Worm (Caenorhabditis elegans) whole organism, mixed stage, embryonic: ENCODE results near the gene D1054.1.
A peak's percentile ranks its signal among the peaks of the same experiment; 100 is the strongest.

Experiments used
- M03D4.4 ChIP-seq: sonication (generic microtip); optimal IDR thresholded peaks from 2 replicates; lab custom pipeline; 2017; ENCODE audit warnings: mild to moderate bottlenecking, missing genetic modification characterization, missing compliant biosample characterization
- blmp-1 ChIP-seq: fragments of 150-350 bp; optimal IDR thresholded peaks from 2 replicates; lab custom pipeline; 2014; ENCODE audit warnings: missing biosample characterization, missing genetic modification characterization
- ceh-39 ChIP-seq: fragments of 150-350 bp; optimal IDR thresholded peaks from 2 replicates; lab custom pipeline; 2014; ENCODE audit warnings: missing biosample characterization, missing genetic modification characterization
- ceh-43 ChIP-seq: fragments of 200-800 bp; sonication (Bioruptor generic); optimal IDR thresholded peaks from 2 replicates; lab custom pipeline; 2018; ENCODE audit warnings: mild to moderate bottlenecking, missing genetic modification characterization, moderate library complexity, missing compliant biosample characterization
- ceh-83 ChIP-seq: fragments of 200-800 bp; sonication (Bioruptor generic); optimal IDR thresholded peaks from 2 replicates; lab custom pipeline; 2018; ENCODE audit warnings: mild to moderate bottlenecking, missing genetic modification characterization, missing compliant biosample characterization
- ces-1 ChIP-seq: fragments of 150-350 bp; optimal IDR thresholded peaks from 2 replicates; lab custom pipeline; 2014; ENCODE audit warnings: missing biosample characterization, missing genetic modification reagents, missing genetic modification characterization
- drap-1 ChIP-seq: fragments of 200-800 bp; sonication (Bioruptor generic); optimal IDR thresholded peaks from 3 replicates; lab custom pipeline; 2018; ENCODE audit warnings: mild to moderate bottlenecking, missing genetic modification characterization, missing compliant biosample characterization
- elt-1 ChIP-seq: sonication (generic microtip); optimal IDR thresholded peaks from 2 replicates; lab custom pipeline; 2017; ENCODE audit warnings: missing genetic modification characterization, mild to moderate bottlenecking, missing compliant biosample characterization, antibody characterized with exemption, moderate library complexity, borderline replicate concordance; ENCODE audit not compliant: insufficient read depth
- elt-3 ChIP-seq: fragments of 150-350 bp; optimal IDR thresholded peaks from 2 replicates; lab custom pipeline; 2014; ENCODE audit warnings: missing biosample characterization, missing genetic modification characterization
- flh-1 ChIP-seq: fragments of 200-800 bp; sonication (Bioruptor generic); optimal IDR thresholded peaks from 2 replicates; lab custom pipeline; 2018; ENCODE audit warnings: mild to moderate bottlenecking, missing genetic modification characterization, moderate library complexity, missing compliant biosample characterization
- ham-2 ChIP-seq: fragments of 200-800 bp; sonication (Bioruptor generic); optimal IDR thresholded peaks from 2 replicates; lab custom pipeline; 2018; ENCODE audit warnings: mild to moderate bottlenecking, missing genetic modification characterization, missing compliant biosample characterization
- hlh-1 ChIP-seq: fragments of 150-350 bp; optimal IDR thresholded peaks from 2 replicates; lab custom pipeline; 2014; ENCODE audit warnings: missing biosample characterization, missing genetic modification reagents, missing genetic modification characterization
- lin-13 ChIP-seq: fragments of 150-350 bp; optimal IDR thresholded peaks from 2 replicates; lab custom pipeline; 2014; ENCODE audit warnings: missing biosample characterization, missing genetic modification characterization
- lin-32 ChIP-seq: fragments of 200-800 bp; sonication (Bioruptor generic); optimal IDR thresholded peaks from 2 replicates; lab custom pipeline; 2018; ENCODE audit warnings: mild to moderate bottlenecking, missing genetic modification characterization, missing compliant biosample characterization
- lsy-2 ChIP-seq: fragments of 150-350 bp; optimal IDR thresholded peaks from 2 replicates; lab custom pipeline; 2014; ENCODE audit warnings: missing biosample characterization, missing genetic modification characterization
- mab-5 ChIP-seq: fragments of 150-350 bp; optimal IDR thresholded peaks from 2 replicates; lab custom pipeline; 2014; ENCODE audit warnings: missing biosample characterization, missing genetic modification characterization
- mep-1 ChIP-seq: fragments of 150-350 bp; optimal IDR thresholded peaks from 2 replicates; lab custom pipeline; 2017; ENCODE audit warnings: missing biosample characterization, missing genetic modification reagents, missing genetic modification characterization, inconsistent platforms
- mls-2 ChIP-seq: sonication (generic microtip); optimal IDR thresholded peaks from 2 replicates; lab custom pipeline; 2016; ENCODE audit warnings: mild to moderate bottlenecking, missing genetic modification characterization, moderate library complexity, missing compliant biosample characterization
- nhr-12 ChIP-seq: fragments of 150-350 bp; optimal IDR thresholded peaks from 2 replicates; lab custom pipeline; 2014; ENCODE audit warnings: missing biosample characterization, missing genetic modification characterization
- nhr-2 ChIP-seq: fragments of 150-350 bp; optimal IDR thresholded peaks from 2 replicates; lab custom pipeline; 2014; ENCODE audit warnings: missing biosample characterization, missing genetic modification characterization
- nhr-237 ChIP-seq: fragments of 150-350 bp; optimal IDR thresholded peaks from 2 replicates; lab custom pipeline; 2014; ENCODE audit warnings: missing biosample characterization, missing genetic modification characterization
- nhr-28 ChIP-seq: fragments of 150-350 bp; optimal IDR thresholded peaks from 2 replicates; lab custom pipeline; 2014; ENCODE audit warnings: missing biosample characterization, missing genetic modification characterization
- pha-4 ChIP-seq: fragments of 150-350 bp; optimal IDR thresholded peaks from 2 replicates; lab custom pipeline; 2018; ENCODE audit warnings: missing biosample characterization, missing genetic modification reagents, missing genetic modification characterization
- sem-2 ChIP-seq: fragments of 200-800 bp; sonication (Bioruptor generic); optimal IDR thresholded peaks from 2 replicates; lab custom pipeline; 2018; ENCODE audit warnings: mild to moderate bottlenecking, missing genetic modification characterization, missing compliant biosample characterization
- snpc-4 ChIP-seq: fragments of 150-350 bp; optimal IDR thresholded peaks from 2 replicates; lab custom pipeline; 2014; ENCODE audit warnings: missing biosample characterization, missing genetic modification characterization
- sptf-1 ChIP-seq: sonication (generic microtip); optimal IDR thresholded peaks from 2 replicates; lab custom pipeline; 2017; ENCODE audit warnings: mild to moderate bottlenecking, missing genetic modification characterization, moderate library complexity, missing compliant biosample characterization
- tbx-8 ChIP-seq: fragments of 200-800 bp; sonication (Bioruptor generic); optimal IDR thresholded peaks from 2 replicates; lab custom pipeline; 2018; ENCODE audit warnings: mild to moderate bottlenecking, missing genetic modification characterization, moderate library complexity, missing compliant biosample characterization
- unc-120 ChIP-seq: sonication (generic microtip); optimal IDR thresholded peaks from 2 replicates; lab custom pipeline; 2017; ENCODE audit warnings: missing genetic modification characterization, missing compliant biosample characterization; ENCODE audit not compliant: poor library complexity, severe bottlenecking
- unc-62 ChIP-seq: fragments of 150-350 bp; optimal IDR thresholded peaks from 2 replicates; lab custom pipeline; 2014; ENCODE audit warnings: missing biosample characterization, missing genetic modification reagents, missing genetic modification characterization
- zip-8 ChIP-seq: fragments of 150-350 bp; optimal IDR thresholded peaks from 2 replicates; lab custom pipeline; 2014; ENCODE audit warnings: missing biosample characterization, missing genetic modification characterization
- ztf-11 ChIP-seq: fragments of 150-350 bp; optimal IDR thresholded peaks from 2 replicates; lab custom pipeline; 2014; ENCODE audit warnings: missing biosample characterization, missing genetic modification characterization

The D1054.1 gene

ce11 chrV:10721912-10722426 is 48.0 kb downstream of the D1054.1 start:
- TF ChIP-seq unc-62 (GFP tag; lab: Kevin White, UChicago) (peak; percentile 8), mls-2 (no peak), ham-2 (GFP tag; lab: Kevin White, UChicago) (no peak), drap-1 (no peak), nhr-28 (no peak), lin-32 (GFP tag; lab: Kevin White, UChicago) (no peak), tbx-8 (GFP tag; lab: Kevin White, UChicago) (no peak), ztf-11 (tag; lab: Kevin White, UChicago) (no peak), snpc-4 (tag; lab: Kevin White, UChicago) (no peak), nhr-237 (tag; lab: Kevin White, UChicago) (no peak), flh-1 (GFP tag; lab: Kevin White, UChicago) (no peak), pha-4 (tag; lab: Kevin White, UChicago) (no peak), ceh-39 (tag; lab: Kevin White, UChicago) (no peak), ces-1 (GFP tag; lab: Kevin White, UChicago) (no peak), lin-13 (tag; lab: Kevin White, UChicago) (no peak), mab-5 (tag; lab: Kevin White, UChicago) (no peak), hlh-1 (peak; percentile 66), M03D4.4 (no peak), mep-1 (peak; percentile 2), ceh-43 (GFP tag; lab: Kevin White, UChicago) (no peak), unc-120 (tag; lab: Kevin White, UChicago) (no peak), blmp-1 (peak; percentile 84), sptf-1 (tag; lab: Kevin White, UChicago) (no peak), lsy-2 (tag; lab: Kevin White, UChicago) (no peak)

- TF ChIP-seq ces-1 (GFP tag; lab: Kevin White, UChicago) (peak; percentile 100), flh-1 (GFP tag; lab: Kevin White, UChicago) (no peak), blmp-1 (no peak), drap-1 (no peak), elt-1 (no peak)
Measured at ce11 chrV:10721304-10721703, 48.7 kb downstream of the D1054.1 start.

DNA sequence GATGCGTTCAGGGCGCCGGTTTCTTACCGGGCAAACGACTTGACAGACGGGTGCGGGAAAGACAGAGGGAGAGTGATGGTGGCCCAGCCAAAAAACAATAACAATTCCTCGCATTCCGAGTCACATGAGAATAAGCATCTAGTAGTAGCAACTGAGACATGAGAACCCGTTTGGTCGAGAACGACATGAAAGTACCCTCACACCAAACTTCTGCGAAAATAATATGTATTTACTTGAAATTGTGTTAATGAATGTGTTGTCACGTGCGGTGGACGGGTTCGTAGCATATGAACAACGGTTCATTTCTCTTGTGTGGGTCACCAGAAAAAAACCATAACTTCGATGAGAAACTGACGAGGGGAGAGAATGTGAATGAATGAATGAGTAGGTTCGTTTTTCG is 49.1 kb downstream of the D1054.1 start:
- no peak for TF ChIP-seq unc-120 (tag; lab: Kevin White, UChicago)
- no peak for TF ChIP-seq nhr-12
- TF ChIP-seq lsy-2 (tag; lab: Kevin White, UChicago), result no peak
- TF ChIP-seq sem-2 (GFP tag; lab: Kevin White, UChicago), result no peak
- TF ChIP-seq elt-3 (tag; lab: Kevin White, UChicago), result no peak
- no peak for TF ChIP-seq ztf-11 (tag; lab: Kevin White, UChicago)
- no peak for TF ChIP-seq lin-13 (tag; lab: Kevin White, UChicago)

DNA sequence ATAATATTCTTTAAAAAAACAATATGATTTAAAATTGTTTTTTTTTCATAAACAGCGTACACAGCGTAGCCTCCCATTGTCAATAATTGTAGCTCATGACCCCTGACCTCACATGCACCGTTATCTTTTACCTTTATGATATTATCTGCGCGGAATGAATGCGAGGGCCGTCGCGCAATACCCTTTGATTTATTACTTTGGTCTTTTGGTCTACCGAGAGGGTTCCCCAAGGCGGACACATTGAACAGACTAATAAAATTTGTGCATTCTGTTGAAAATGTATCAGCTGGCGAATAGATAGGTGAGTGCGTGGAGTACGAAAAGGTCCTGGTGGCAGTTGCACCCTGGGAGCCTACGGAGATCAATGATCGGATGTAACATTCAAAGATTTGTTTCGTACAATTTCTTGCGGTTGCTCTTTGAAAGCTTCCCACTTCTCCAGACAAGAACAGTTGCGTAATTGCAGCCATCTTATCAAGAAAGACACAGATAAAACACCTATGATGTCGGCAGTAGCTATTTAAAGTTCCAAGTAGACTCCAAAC is 49.6 kb downstream of the D1054.1 start:
- TF ChIP-seq pha-4 (tag; lab: Kevin White, UChicago), result no peak
- TF ChIP-seq ceh-83 (GFP tag; lab: Kevin White, UChicago), result no peak
- no peak for TF ChIP-seq sptf-1 (tag; lab: Kevin White, UChicago)
- peak; percentile 98 for TF ChIP-seq hlh-1
- no peak for TF ChIP-seq drap-1
- TF ChIP-seq tbx-8 (GFP tag; lab: Kevin White, UChicago), result no peak
- TF ChIP-seq flh-1 (GFP tag; lab: Kevin White, UChicago), result no peak
- TF ChIP-seq ceh-43 (GFP tag; lab: Kevin White, UChicago), result no peak
- no peak for TF ChIP-seq lsy-2 (tag; lab: Kevin White, UChicago)
- TF ChIP-seq mls-2, result no peak
- TF ChIP-seq nhr-2 (tag; lab: Kevin White, UChicago), result peak; percentile 79
- no peak for TF ChIP-seq zip-8 (tag; lab: Kevin White, UChicago)
- no peak for TF ChIP-seq elt-3 (tag; lab: Kevin White, UChicago)
- no peak for TF ChIP-seq lin-13 (tag; lab: Kevin White, UChicago)
- TF ChIP-seq elt-1, result peak; percentile 68
- TF ChIP-seq unc-62 (GFP tag; lab: Kevin White, UChicago), result peak; percentile 82
- TF ChIP-seq mep-1, result no peak
- TF ChIP-seq ces-1 (GFP tag; lab: Kevin White, UChicago), result peak; percentile 16
- TF ChIP-seq unc-120 (tag; lab: Kevin White, UChicago), result no peak
- no peak for TF ChIP-seq nhr-28
- no peak for TF ChIP-seq ham-2 (GFP tag; lab: Kevin White, UChicago)
- TF ChIP-seq mab-5 (tag; lab: Kevin White, UChicago), result peak; percentile 65
